Worm (Caenorhabditis elegans) whole organism, L4/young adult: ENCODE results near the gene srm-6.

Experiments
- dao-5 ChIP-seq: sonication (generic microtip); optimal IDR thresholded peaks from 2 replicates; lab custom pipeline; 2016; ENCODE audit warnings: missing genotype, missing genetic modification characterization, moderate library complexity, missing compliant biosample characterization
- him-1 ChIP-seq: sonication (generic microtip); optimal IDR thresholded peaks from 2 replicates; lab custom pipeline; 2016; ENCODE audit warnings: missing genotype, missing genetic modification reagents, missing genetic modification characterization, missing compliant biosample characterization

- no peak for TF ChIP-seq him-1 (tag; lab: Kevin White, UChicago)
- TF ChIP-seq dao-5, result no peak
Measured at ce11 chrV:14351629-14352028, 14.9 kb downstream of the srm-6 start, which contains the start of gene vha-13.
